Worm (Caenorhabditis elegans): ENCODE data around the gene Y32H12A.1.

Y32H12A.1 gene

DNA sequence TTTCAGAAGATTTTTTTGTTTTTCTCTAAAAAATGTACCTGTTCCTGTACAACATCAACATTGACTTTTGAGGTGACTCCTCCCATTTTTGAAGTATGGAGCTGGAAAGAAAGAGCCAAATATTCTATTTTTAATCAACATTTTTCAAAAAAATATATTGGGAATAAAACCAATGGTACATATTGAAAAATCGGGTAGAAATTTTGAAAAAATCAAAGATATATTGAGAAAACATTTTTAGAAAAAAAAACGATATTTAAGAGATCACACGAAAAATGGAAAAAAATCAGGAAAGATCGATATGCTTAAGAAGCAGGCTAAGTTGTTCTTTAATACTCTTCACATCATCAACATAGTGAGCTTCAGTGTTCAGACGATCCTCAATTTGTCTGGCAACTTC is 16.0 kb upstream of the Y32H12A.1 start, which contains the start of gene glrx-21:
Gene glrx-21 (minus strand): TSS at position 101 of the 400 bp plus-strand sequence.
- TF ChIP-seq fos-1 (tag; optimal IDR thresholded peaks at IDR 0.05) (no peak), lin-15B (tag; optimal IDR thresholded peaks at IDR 0.05) (no peak), ctbp-1 (GFP tag; IDR thresholded peaks at IDR 0.05) (no peak), nhr-102 (tag; optimal IDR thresholded peaks at IDR 0.05) (no peak), nhr-48 (tag; optimal IDR thresholded peaks at IDR 0.05) (no peak), ceh-32 (tag; optimal IDR thresholded peaks at IDR 0.05; ENCODE audit: poor library complexity) (no peak)

DNA sequence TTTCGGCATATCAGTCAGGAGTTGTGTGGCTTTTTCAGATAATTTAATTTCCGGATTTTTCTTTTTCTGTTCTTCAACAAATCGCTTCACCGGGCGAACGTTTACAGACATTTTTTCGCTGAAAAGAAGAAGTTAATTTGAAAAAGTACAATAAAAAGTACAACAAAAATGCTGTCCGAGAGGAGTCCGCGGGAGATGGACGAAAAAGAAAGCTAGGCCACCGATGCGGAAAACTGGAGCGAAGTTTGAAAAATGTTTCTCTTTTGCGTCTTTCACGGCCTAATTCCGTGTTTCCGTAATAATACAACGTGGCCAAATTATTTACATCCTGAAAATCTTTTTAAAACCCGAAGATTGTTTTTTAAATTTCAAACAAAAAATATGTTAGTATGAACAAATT is 12.8 kb upstream of the Y32H12A.1 start, which contains the start of gene thoc-5:
Gene thoc-5 (minus strand): TSS at position 152 of the 400 bp plus-strand sequence.
- TF ChIP-seq dmd-9 (GFP tag; IDR thresholded peaks at IDR 0.05), result peak; percentile 92
- 0 out of 2 replicates have a peak, but pooled peaks have one; percentile 70 for TF ChIP-seq Y75B8A.6 (GFP tag; IDR thresholded peaks at IDR 0.05)
- TF ChIP-seq nhr-76 (tag; optimal IDR thresholded peaks at IDR 0.05), result no peak
- TF ChIP-seq F44E2.7 (GFP tag; IDR thresholded peaks at IDR 0.05), result no peak
- no peak for TF ChIP-seq set-16 (GFP tag; IDR thresholded peaks at IDR 0.05)
- no peak for TF ChIP-seq ceh-32 (tag; optimal IDR thresholded peaks at IDR 0.05; ENCODE audit: poor library complexity)
- no peak for TF ChIP-seq daf-12 (tag; optimal IDR thresholded peaks at IDR 0.05)
- peak; percentile 72; the same call in 1 of the 2 replicates for TF ChIP-seq tra-1 (GFP tag; IDR thresholded peaks at IDR 0.05)
- no peak for TF ChIP-seq ztf-11 (tag; optimal IDR thresholded peaks at IDR 0.05)
- no peak for TF ChIP-seq F26F4.8 (GFP tag; conservative IDR thresholded peaks at IDR 0.05)
- TF ChIP-seq mdl-1 (tag; optimal IDR thresholded peaks at IDR 0.05), result no peak
- TF ChIP-seq nhr-42 (GFP tag; IDR thresholded peaks at IDR 0.05), result no peak; the same call in 1 of the 2 replicates
- TF ChIP-seq hlh-30 (tag; optimal IDR thresholded peaks at IDR 0.05; ENCODE audit: insufficient read depth), result peak; percentile 53
- TF ChIP-seq mes-2 (tag; optimal IDR thresholded peaks at IDR 0.05; ENCODE audit: poor library complexity, severe bottlenecking), result peak; percentile 100
- no peak for TF ChIP-seq R02D3.7 (tag; optimal IDR thresholded peaks at IDR 0.05)
- TF ChIP-seq cey-2 (tag; optimal IDR thresholded peaks at IDR 0.05; ENCODE audit: borderline replicate concordance, insufficient read depth), result no peak
- no peak for TF ChIP-seq daf-8 (GFP tag; IDR thresholded peaks at IDR 0.05)
- peak; percentile 48; the same call in 1 of the 2 replicates for TF ChIP-seq php-3 (GFP tag; IDR thresholded peaks at IDR 0.05)
- no peak for TF ChIP-seq lin-29 (GFP tag; IDR thresholded peaks at IDR 0.05)
- no peak for TF ChIP-seq zip-2 (tag; optimal IDR thresholded peaks at IDR 0.05)
- peak in 1 of 2 experiments; percentile 94 for TF ChIP-seq hif-1 (tag; optimal IDR thresholded peaks at IDR 0.05)
- no peak for TF ChIP-seq fkh-10 (GFP tag; optimal IDR thresholded peaks at IDR 0.05)
- TF ChIP-seq zip-11 (GFP tag; IDR thresholded peaks at IDR 0.05), result no peak
- 0 out of 2 replicates have a peak, but pooled peaks have one; percentile 37 for TF ChIP-seq hmg-1.1 (GFP tag; IDR thresholded peaks at IDR 0.05)
- TF ChIP-seq nhr-10 (tag; optimal IDR thresholded peaks at IDR 0.05), result no peak
- TF ChIP-seq Y5F2A.4 (GFP tag; optimal IDR thresholded peaks at IDR 0.05), result no peak
- TF ChIP-seq lin-39 (tag; optimal IDR thresholded peaks at IDR 0.05), result no peak
- peak; percentile 92 for TF ChIP-seq aha-1 (tag)
- TF ChIP-seq dmd-8 (GFP tag; IDR thresholded peaks at IDR 0.05), result no peak
- TF ChIP-seq ceh-44 (GFP tag; IDR thresholded peaks at IDR 0.05), result peak; percentile 74; the same call in 1 of the 2 replicates
- no peak for TF ChIP-seq F49E8.2 (tag; optimal IDR thresholded peaks at IDR 0.05; ENCODE audit: borderline replicate concordance)
- TF ChIP-seq mdt-29 (GFP tag; IDR thresholded peaks at IDR 0.05), result no peak
- no peak for TF ChIP-seq mxl-3 (GFP tag; optimal IDR thresholded peaks at IDR 0.05)
- no peak for TF ChIP-seq spr-1 (tag; optimal IDR thresholded peaks at IDR 0.05)
- TF ChIP-seq ZK337.2 (GFP tag; IDR thresholded peaks at IDR 0.05), result peak; percentile 92
- no peak for TF ChIP-seq F10B5.3 (tag; optimal IDR thresholded peaks at IDR 0.05)
- TF ChIP-seq egl-27 (tag; optimal IDR thresholded peaks at IDR 0.05), result no peak
- no peak for TF ChIP-seq fos-1 (tag; optimal IDR thresholded peaks at IDR 0.05)
- TF ChIP-seq jun-1 (tag; optimal IDR thresholded peaks at IDR 0.05), result no peak
- TF ChIP-seq lin-38 (GFP tag; IDR thresholded peaks at IDR 0.05), result no peak
- peak; percentile 80 for TF ChIP-seq madf-9 (GFP tag; conservative IDR thresholded peaks at IDR 0.05)
- TF ChIP-seq zag-1 (tag; optimal IDR thresholded peaks at IDR 0.05), result no peak
- TF ChIP-seq egl-43 (GFP tag; IDR thresholded peaks at IDR 0.05), result no peak
- TF ChIP-seq lin-1 (GFP tag; IDR thresholded peaks at IDR 0.05), result no peak
- no peak for TF ChIP-seq zfp-2 (tag; optimal IDR thresholded peaks at IDR 0.05)

Data from whole organism, L4 larva.